Worm (Caenorhabditis elegans) whole organism, early embryonic: ENCODE results near the gene clec-19.

Experiments
- aly-1 ChIP-seq: sonication (generic microtip); optimal IDR thresholded peaks from 2 replicates; lab custom pipeline; 2016; ENCODE audit warnings: missing genetic modification characterization, missing compliant biosample characterization
- ets-7 ChIP-seq: sonication (generic microtip); optimal IDR thresholded peaks from 2 replicates; lab custom pipeline; 2016; ENCODE audit warnings: missing genotype, missing genetic modification characterization, missing compliant biosample characterization
- sea-1 ChIP-seq: fragments of 200-800 bp; sonication (Bioruptor generic); conservative IDR thresholded peaks from 2 replicates; pipeline ENCODE4 v1.3.6; 2022; ENCODE audit warnings: missing genetic modification characterization, missing compliant biosample characterization

ce11 chrII:1788087-1788486, 43.8 kb downstream of the clec-19 start, which contains the start of the genes C08F1.6 and fbxb-13:
- no peak for TF ChIP-seq ets-7 (tag; lab: Kevin White, UChicago)
- TF ChIP-seq aly-1 = no peak
- TF ChIP-seq sea-1 (GFP tag; lab: Robert Waterston, UW) = no peak
